Comparison of ENCODE assay signal across 2 worm cellular contexts in genomic region chrIII:5308278-5308677, ce11.
TF ChIP-seq lines count a peak whose summit lies in the region.

Gene mog-3, plus strand, starts transcription at chrIII:5308596.

TF ChIP-seq in whole organism, L1 larva, 84 proteins besides CTCF, POLR2A, EP300 and RAD21 (continued from another document):
- TF ChIP-seq vab-15 (tag; optimal IDR thresholded peaks at IDR 0.05; lab: Kevin White, UChicago) (peak; percentile 55), fos-1 (tag; optimal IDR thresholded peaks at IDR 0.05; lab: Kevin White, UChicago) (no peak), unc-86 (tag; optimal IDR thresholded peaks at IDR 0.05; lab: Kevin White, UChicago) (peak; percentile 67), snu-23 (GFP tag; optimal IDR thresholded peaks at IDR 0.05; lab: Kevin White, UChicago) (peak; percentile 73), nhr-84 (tag; optimal IDR thresholded peaks at IDR 0.05; lab: Kevin White, UChicago) (no peak), nhr-19 (GFP tag; conservative IDR thresholded peaks at IDR 0.05; lab: Robert Waterston, UW) (peak; percentile 69), nhr-71 (tag; optimal IDR thresholded peaks at IDR 0.05; lab: Kevin White, UChicago) (peak; percentile 83), rnt-1 (tag; optimal IDR thresholded peaks at IDR 0.05; lab: Kevin White, UChicago) (peak; percentile 98), Y116A8C.19 (tag; optimal IDR thresholded peaks at IDR 0.05; lab: Kevin White, UChicago; ENCODE audit: borderline replicate concordance) (peak; percentile 30), C16A3.4 (tag; optimal IDR thresholded peaks at IDR 0.05; lab: Kevin White, UChicago) (peak; percentile 40), dpl-1 (GFP tag; optimal IDR thresholded peaks at IDR 0.05; lab: Kevin White, UChicago) (peak; percentile 88 to 93 (median 93)), lin-14 (GFP tag; optimal IDR thresholded peaks at IDR 0.05; lab: Kevin White, UChicago) (peak; percentile 58), mdl-1 (tag; optimal IDR thresholded peaks at IDR 0.05; lab: Kevin White, UChicago) (peak in 1 of 2 experiments; percentile 32), ets-5 (GFP tag; IDR thresholded peaks at IDR 0.05; lab: Robert Waterston, UW) (no peak), mep-1 (tag; optimal IDR thresholded peaks at IDR 0.05; lab: Kevin White, UChicago) (peak; percentile 74), ces-1 (GFP tag; optimal IDR thresholded peaks at IDR 0.05; lab: Kevin White, UChicago) (no peak), nhr-237 (tag; optimal IDR thresholded peaks at IDR 0.05; lab: Kevin White, UChicago) (no peak), nhr-76 (tag; optimal IDR thresholded peaks at IDR 0.05; lab: Kevin White, UChicago) (no peak), alr-1 (tag; optimal IDR thresholded peaks at IDR 0.05; lab: Kevin White, UChicago; ENCODE audit: borderline replicate concordance) (no peak), efl-1 (optimal IDR thresholded peaks at IDR 0.05; lab: Kevin White, UChicago) (peak; percentile 61 to 94), efl-1 (GFP tag; optimal IDR thresholded peaks at IDR 0.05 in 1 of 2; lab: Kevin White, UChicago) (peak; percentile 93 to 99), nhr-47 (tag; optimal IDR thresholded peaks at IDR 0.05; lab: Kevin White, UChicago) (peak; percentile 83), dsc-1 (tag; optimal IDR thresholded peaks at IDR 0.05; lab: Kevin White, UChicago) (peak; percentile 71), hpl-2 (GFP tag; optimal IDR thresholded peaks at IDR 0.05; lab: Kevin White, UChicago) (no peak), unc-130 (tag; optimal IDR thresholded peaks at IDR 0.05; lab: Kevin White, UChicago) (no peak), C34B4.2 (tag; optimal IDR thresholded peaks at IDR 0.05; lab: Kevin White, UChicago) (no peak), unc-62 (GFP tag; optimal IDR thresholded peaks at IDR 0.05; lab: Kevin White, UChicago) (no peak), grh-1 (GFP tag; IDR thresholded peaks at IDR 0.05; lab: Robert Waterston, UW) (no peak), blmp-1 (tag; optimal IDR thresholded peaks at IDR 0.05; lab: Kevin White, UChicago) (peak; percentile 47), ceh-82 (tag; optimal IDR thresholded peaks at IDR 0.05; lab: Kevin White, UChicago) (peak; percentile 11 to 66 (median 11)), zip-4 (GFP tag; optimal IDR thresholded peaks at IDR 0.05; lab: Kevin White, UChicago) (no peak), xbp-1 (tag; optimal IDR thresholded peaks at IDR 0.05; lab: Kevin White, UChicago) (peak; percentile 69), ceh-63 (GFP tag; optimal IDR thresholded peaks at IDR 0.05; lab: Kevin White, UChicago) (no peak), lin-13 (GFP tag; optimal IDR thresholded peaks at IDR 0.05; lab: Kevin White, UChicago) (peak; percentile 29), pqm-1 (tag; optimal IDR thresholded peaks at IDR 0.05; lab: Kevin White, UChicago) (no peak), aha-1 (tag; optimal IDR thresholded peaks at IDR 0.05; lab: Kevin White, UChicago) (no peak), irx-1 (tag; optimal IDR thresholded peaks at IDR 0.05; lab: Kevin White, UChicago) (peak; percentile 72), unc-98 (GFP tag; IDR thresholded peaks at IDR 0.05; lab: Robert Waterston, UW) (peak; percentile 66; the same call in 1 of the 2 replicates), ztf-4 (tag; optimal IDR thresholded peaks at IDR 0.05; lab: Kevin White, UChicago) (peak; percentile 23), lin-15B (tag; optimal IDR thresholded peaks at IDR 0.05; lab: Kevin White, UChicago) (peak; percentile 7), isw-1 (GFP tag; IDR thresholded peaks at IDR 0.05; lab: Robert Waterston, UW) (peak; percentile 65), nhr-11 (tag; optimal IDR thresholded peaks at IDR 0.05; lab: Kevin White, UChicago) (no peak), sptf-1 (tag; optimal IDR thresholded peaks at IDR 0.05; lab: Kevin White, UChicago) (no peak), swsn-7 (tag; optimal IDR thresholded peaks at IDR 0.05; lab: Kevin White, UChicago) (peak; percentile 65), unc-30 (tag; optimal IDR thresholded peaks at IDR 0.05; lab: Kevin White, UChicago) (no peak), efl-3 (GFP tag; optimal IDR thresholded peaks at IDR 0.05; lab: Kevin White, UChicago) (peak; percentile 49), aly-2 (tag; optimal IDR thresholded peaks at IDR 0.05; lab: Kevin White, UChicago) (no peak), nhr-12 (tag; optimal IDR thresholded peaks at IDR 0.05; lab: Kevin White, UChicago) (no peak), sup-37 (GFP tag; optimal IDR thresholded peaks at IDR 0.05; lab: Kevin White, UChicago) (no peak), egl-27 (tag; optimal IDR thresholded peaks at IDR 0.05; lab: Kevin White, UChicago) (no peak), ceh-8 (GFP tag; optimal IDR thresholded peaks at IDR 0.05; lab: Kevin White, UChicago) (no peak), ceh-88 (GFP tag; IDR thresholded peaks at IDR 0.05; lab: Robert Waterston, UW) (no peak), hlh-4 (tag; optimal IDR thresholded peaks at IDR 0.05; lab: Kevin White, UChicago) (no peak), lsy-2 (tag; optimal IDR thresholded peaks at IDR 0.05; lab: Kevin White, UChicago) (peak; percentile 62 to 82), pag-3 (tag; optimal IDR thresholded peaks at IDR 0.05; lab: Kevin White, UChicago; ENCODE audit: borderline replicate concordance, insufficient read depth) (peak; percentile 55), tbx-2 (tag; optimal IDR thresholded peaks at IDR 0.05; lab: Kevin White, UChicago) (peak; percentile 84), nhr-77 (tag; optimal IDR thresholded peaks at IDR 0.05; lab: Kevin White, UChicago) (no peak), ceh-90 (tag; optimal IDR thresholded peaks at IDR 0.05; lab: Kevin White, UChicago) (peak; percentile 90), nhr-90 (tag; optimal IDR thresholded peaks at IDR 0.05; lab: Kevin White, UChicago; ENCODE audit: poor library complexity) (peak; percentile 81), mef-2 (tag; optimal IDR thresholded peaks at IDR 0.05; lab: Kevin White, UChicago) (no peak), skn-1 (tag; optimal IDR thresholded peaks at IDR 0.05; lab: Kevin White, UChicago) (peak; percentile 53), fkh-8 (tag; optimal IDR thresholded peaks at IDR 0.05; lab: Kevin White, UChicago) (peak; percentile 74), mab-9 (GFP tag; IDR thresholded peaks at IDR 0.05; lab: Robert Waterston, UW) (no peak), zag-1 (tag; optimal IDR thresholded peaks at IDR 0.05; lab: Kevin White, UChicago) (no peak), fkh-4 (tag; optimal IDR thresholded peaks at IDR 0.05; lab: Kevin White, UChicago; ENCODE audit: borderline replicate concordance) (peak; percentile 82), lir-3 (tag; optimal IDR thresholded peaks at IDR 0.05; lab: Kevin White, UChicago; ENCODE audit: poor library complexity) (peak; percentile 90)

TF ChIP-seq in whole organism, L3 larva, 47 proteins besides CTCF, POLR2A, EP300 and RAD21 (continued from another document):
- TF ChIP-seq nhr-25 (tag; optimal IDR thresholded peaks at IDR 0.05; lab: Kevin White, UChicago) (peak; percentile 59), ZK546.5 (tag; optimal IDR thresholded peaks at IDR 0.05; lab: Kevin White, UChicago) (no peak), ztf-4 (tag; optimal IDR thresholded peaks at IDR 0.05; lab: Kevin White, UChicago) (no peak), nhr-77 (tag; optimal IDR thresholded peaks at IDR 0.05; lab: Kevin White, UChicago) (no peak), R02D3.7 (tag; optimal IDR thresholded peaks at IDR 0.05; lab: Kevin White, UChicago) (no peak), jun-1 (tag; optimal IDR thresholded peaks at IDR 0.05; lab: Kevin White, UChicago) (no peak), elt-3 (tag; optimal IDR thresholded peaks at IDR 0.05; lab: Kevin White, UChicago) (no peak), skn-1 (tag; optimal IDR thresholded peaks at IDR 0.05; lab: Kevin White, UChicago) (no peak), ztf-11 (tag; optimal IDR thresholded peaks at IDR 0.05; lab: Kevin White, UChicago) (no peak), nhr-11 (tag; optimal IDR thresholded peaks at IDR 0.05; lab: Kevin White, UChicago) (no peak), ceh-82 (tag; optimal IDR thresholded peaks at IDR 0.05; lab: Kevin White, UChicago) (no peak), daf-12 (tag; optimal IDR thresholded peaks at IDR 0.05; lab: Kevin White, UChicago) (no peak), eor-1 (tag; optimal IDR thresholded peaks at IDR 0.05; lab: Kevin White, UChicago) (no peak), fos-1 (tag; optimal IDR thresholded peaks at IDR 0.05; lab: Kevin White, UChicago) (no peak), aly-2 (tag; optimal IDR thresholded peaks at IDR 0.05; lab: Kevin White, UChicago) (no peak), pha-4 (tag; optimal IDR thresholded peaks at IDR 0.05; lab: Kevin White, UChicago) (peak; percentile 68), nhr-43 (tag; optimal IDR thresholded peaks at IDR 0.05; lab: Kevin White, UChicago; ENCODE audit: poor library complexity, severe bottlenecking) (peak; percentile 75), nhr-12 (tag; optimal IDR thresholded peaks at IDR 0.05; lab: Kevin White, UChicago) (no peak), ceh-16 (tag; optimal IDR thresholded peaks at IDR 0.05; lab: Kevin White, UChicago) (no peak), unc-39 (tag; optimal IDR thresholded peaks at IDR 0.05; lab: Kevin White, UChicago) (no peak), mdl-1 (tag; optimal IDR thresholded peaks at IDR 0.05; lab: Kevin White, UChicago) (no peak), egl-27 (tag; optimal IDR thresholded peaks at IDR 0.05; lab: Kevin White, UChicago) (no peak), lsy-12 (tag; optimal IDR thresholded peaks at IDR 0.05; lab: Kevin White, UChicago) (no peak)
